Worm (Caenorhabditis elegans): ENCODE measurements around the gene mtl-1.

Gene mtl-1

ce11 chrV:6683740-6684139 lies 7.9 kb downstream of the mtl-1 start:
- no peak for TF ChIP-seq unc-39 (tag; optimal IDR thresholded peaks at IDR 0.05)
- no peak for TF ChIP-seq nhr-12 (tag; optimal IDR thresholded peaks at IDR 0.05)
- TF ChIP-seq lin-32 (GFP tag; optimal IDR thresholded peaks at IDR 0.05) = no peak
- TF ChIP-seq ces-1 (GFP tag; optimal IDR thresholded peaks at IDR 0.05) = peak; percentile 10

ce11 chrV:6683282-6683681 lies 8.4 kb downstream of the mtl-1 start:
- TF ChIP-seq lsy-2 (tag; optimal IDR thresholded peaks at IDR 0.05) (no peak), hlh-1 (tag; optimal IDR thresholded peaks at IDR 0.05) (no peak), ces-1 (GFP tag; optimal IDR thresholded peaks at IDR 0.05) (no peak), ceh-43 (GFP tag; optimal IDR thresholded peaks at IDR 0.05) (no peak), mep-1 (tag; optimal IDR thresholded peaks at IDR 0.05) (peak; percentile 7), ceh-83 (GFP tag; optimal IDR thresholded peaks at IDR 0.05) (no peak), zip-8 (tag; optimal IDR thresholded peaks at IDR 0.05) (no peak), cnd-1 (tag; optimal IDR thresholded peaks at IDR 0.05) (peak; percentile 44), nhr-2 (tag; optimal IDR thresholded peaks at IDR 0.05) (peak; percentile 83), lin-32 (GFP tag; optimal IDR thresholded peaks at IDR 0.05) (peak; percentile 57), lin-13 (tag; optimal IDR thresholded peaks at IDR 0.05) (no peak)

- TF ChIP-seq lin-13 (tag; optimal IDR thresholded peaks at IDR 0.05) (no peak), lsy-2 (tag; optimal IDR thresholded peaks at IDR 0.05) (peak; percentile 8), lin-32 (GFP tag; optimal IDR thresholded peaks at IDR 0.05) (peak; percentile 54), blmp-1 (tag; optimal IDR thresholded peaks at IDR 0.05) (no peak), ceh-43 (GFP tag; optimal IDR thresholded peaks at IDR 0.05) (no peak), unc-39 (tag; optimal IDR thresholded peaks at IDR 0.05) (no peak), sptf-1 (tag; optimal IDR thresholded peaks at IDR 0.05) (no peak), snpc-4 (tag; optimal IDR thresholded peaks at IDR 0.05) (no peak), flh-1 (GFP tag; optimal IDR thresholded peaks at IDR 0.05) (no peak), zip-8 (tag; optimal IDR thresholded peaks at IDR 0.05) (no peak), nhr-237 (tag; optimal IDR thresholded peaks at IDR 0.05) (no peak), ceh-39 (tag; optimal IDR thresholded peaks at IDR 0.05) (no peak), nhr-2 (tag; optimal IDR thresholded peaks at IDR 0.05) (peak; percentile 86), nhr-28 (tag; optimal IDR thresholded peaks at IDR 0.05) (no peak), drap-1 (GFP tag; optimal IDR thresholded peaks at IDR 0.05) (no peak), unc-120 (tag; optimal IDR thresholded peaks at IDR 0.05; ENCODE audit: poor library complexity, severe bottlenecking) (no peak), tbx-8 (GFP tag; optimal IDR thresholded peaks at IDR 0.05) (no peak), cnd-1 (tag; optimal IDR thresholded peaks at IDR 0.05) (peak; percentile 33)
Measured at ce11 chrV:6681501-6681900, 10.2 kb downstream of the mtl-1 start, which contains the start of gene egl-46. Gene egl-46, minus strand, starts transcription at chrV:6681573.

ce11 chrV:6676158-6676849 lies 15.4 kb downstream of the mtl-1 start, which contains the start of gene cest-34:
Gene cest-34, plus strand, starts transcription at chrV:6676799.
- TF ChIP-seq lin-32 (GFP tag; optimal IDR thresholded peaks at IDR 0.05) (no peak), tbx-8 (GFP tag; optimal IDR thresholded peaks at IDR 0.05) (no peak), drap-1 (GFP tag; optimal IDR thresholded peaks at IDR 0.05) (no peak), cnd-1 (tag; optimal IDR thresholded peaks at IDR 0.05) (no peak), M03D4.4 (tag; optimal IDR thresholded peaks at IDR 0.05) (no peak), zip-8 (tag; optimal IDR thresholded peaks at IDR 0.05) (no peak), nhr-28 (tag; optimal IDR thresholded peaks at IDR 0.05) (no peak), mab-5 (tag; optimal IDR thresholded peaks at IDR 0.05) (no peak), blmp-1 (tag; optimal IDR thresholded peaks at IDR 0.05) (no peak), snpc-4 (tag; optimal IDR thresholded peaks at IDR 0.05) (no peak), nhr-12 (tag; optimal IDR thresholded peaks at IDR 0.05) (no peak), mep-1 (tag; optimal IDR thresholded peaks at IDR 0.05) (no peak), unc-62 (GFP tag; optimal IDR thresholded peaks at IDR 0.05) (no peak), nhr-2 (tag; optimal IDR thresholded peaks at IDR 0.05) (no peak), ztf-11 (tag; optimal IDR thresholded peaks at IDR 0.05) (no peak), nhr-237 (tag; optimal IDR thresholded peaks at IDR 0.05) (no peak), ceh-39 (tag; optimal IDR thresholded peaks at IDR 0.05) (no peak)

- TF ChIP-seq zip-8 (tag; optimal IDR thresholded peaks at IDR 0.05) = no peak
- no peak for TF ChIP-seq elt-1 (tag; optimal IDR thresholded peaks at IDR 0.05; ENCODE audit: borderline replicate concordance, insufficient read depth)
- no peak for TF ChIP-seq nhr-2 (tag; optimal IDR thresholded peaks at IDR 0.05)
- no peak for TF ChIP-seq tbx-8 (GFP tag; optimal IDR thresholded peaks at IDR 0.05)
- TF ChIP-seq lin-13 (tag; optimal IDR thresholded peaks at IDR 0.05) = no peak
- TF ChIP-seq sem-2 (GFP tag; optimal IDR thresholded peaks at IDR 0.05) = no peak
- TF ChIP-seq unc-120 (tag; optimal IDR thresholded peaks at IDR 0.05; ENCODE audit: poor library complexity, severe bottlenecking) = no peak
- no peak for TF ChIP-seq nhr-12 (tag; optimal IDR thresholded peaks at IDR 0.05)
- no peak for TF ChIP-seq mls-2 (tag; optimal IDR thresholded peaks at IDR 0.05)
- no peak for TF ChIP-seq snpc-4 (tag; optimal IDR thresholded peaks at IDR 0.05)
Measured at ce11 chrV:6673967-6674366, 17.7 kb downstream of the mtl-1 start, which contains the start of gene cest-31. Gene cest-31, plus strand, starts transcription at chrV:6674267.
